Worm (Caenorhabditis elegans): Measurements from ENCODE around the gene C02B8.7.
A peak's percentile ranks its signal among the peaks of the same experiment; 100 is the strongest.

C02B8.7 gene

DNA sequence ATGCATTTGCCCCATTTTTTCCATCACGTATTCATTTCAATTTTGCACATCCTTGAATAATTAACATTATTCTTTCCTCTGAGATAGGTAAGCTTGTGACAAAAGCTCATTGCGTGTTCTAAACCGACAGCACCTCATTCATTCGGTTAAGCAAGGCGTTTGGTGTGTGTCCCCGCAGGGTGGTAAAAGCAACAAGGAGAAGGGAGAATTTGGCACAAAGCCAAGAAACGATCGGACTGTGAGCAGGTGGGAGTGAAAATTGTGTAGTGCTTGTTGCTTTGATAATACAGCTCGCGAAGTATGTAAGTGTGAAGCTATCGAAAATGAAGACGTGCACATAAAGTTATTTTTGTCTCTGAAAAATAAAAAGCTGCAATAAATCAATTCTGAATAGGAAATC is 19.5 kb upstream of the C02B8.7 start:
- TF ChIP-seq cog-1 (tag; optimal IDR thresholded peaks at IDR 0.05) (no peak), tab-1 (GFP tag; IDR thresholded peaks at IDR 0.05) (no peak), klf-2 (GFP tag; conservative IDR thresholded peaks at IDR 0.05) (no peak), ztf-29 (GFP tag; IDR thresholded peaks at IDR 0.05) (peak; percentile 93), med-1 (GFP tag; optimal IDR thresholded peaks at IDR 0.05; ENCODE audit: insufficient read depth) (no peak), ref-1 (GFP tag; conservative IDR thresholded peaks at IDR 0.05) (no peak), flt-1 (GFP tag; IDR thresholded peaks at IDR 0.05) (peak; percentile 85), T22C8.4 (GFP tag; IDR thresholded peaks at IDR 0.05) (no peak), ztf-23 (GFP tag; IDR thresholded peaks at IDR 0.05) (no peak)

DNA sequence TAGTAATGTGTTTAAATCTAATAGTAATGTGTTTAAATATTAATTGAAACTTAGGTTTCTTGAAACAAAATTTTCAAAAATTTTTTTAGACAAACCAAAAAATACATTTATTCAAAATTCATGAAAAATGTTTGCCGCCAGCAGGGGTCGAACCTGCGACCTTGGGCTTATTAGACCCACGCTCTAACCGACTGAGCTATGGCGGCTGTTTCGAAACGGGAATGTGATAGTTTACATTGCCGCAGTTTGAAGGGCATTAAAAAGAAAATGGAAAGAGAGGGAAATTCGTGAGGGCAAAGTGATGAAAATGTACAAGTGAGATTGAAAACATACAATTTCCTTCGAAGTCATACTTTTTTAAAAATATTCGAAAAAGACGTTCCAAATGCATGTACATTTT is 18.8 kb upstream of the C02B8.7 start:
- TF ChIP-seq ztf-23 (GFP tag; IDR thresholded peaks at IDR 0.05) (no peak), ztf-29 (GFP tag; IDR thresholded peaks at IDR 0.05) (peak; percentile 71; the same call in 1 of the 2 replicates), klf-2 (GFP tag; conservative IDR thresholded peaks at IDR 0.05) (0 out of 2 replicates have a peak, but pooled peaks have one; percentile 13), T22C8.4 (GFP tag; IDR thresholded peaks at IDR 0.05) (no peak), med-1 (GFP tag; optimal IDR thresholded peaks at IDR 0.05; ENCODE audit: insufficient read depth) (no peak), cog-1 (tag; optimal IDR thresholded peaks at IDR 0.05) (no peak), ref-1 (GFP tag; conservative IDR thresholded peaks at IDR 0.05) (0 out of 2 replicates have a peak, but pooled peaks have one; percentile 40), flt-1 (GFP tag; IDR thresholded peaks at IDR 0.05) (peak; percentile 33; the same call in 1 of the 2 replicates), tab-1 (GFP tag; IDR thresholded peaks at IDR 0.05) (peak; percentile 12; the same call in 1 of the 2 replicates)

DNA sequence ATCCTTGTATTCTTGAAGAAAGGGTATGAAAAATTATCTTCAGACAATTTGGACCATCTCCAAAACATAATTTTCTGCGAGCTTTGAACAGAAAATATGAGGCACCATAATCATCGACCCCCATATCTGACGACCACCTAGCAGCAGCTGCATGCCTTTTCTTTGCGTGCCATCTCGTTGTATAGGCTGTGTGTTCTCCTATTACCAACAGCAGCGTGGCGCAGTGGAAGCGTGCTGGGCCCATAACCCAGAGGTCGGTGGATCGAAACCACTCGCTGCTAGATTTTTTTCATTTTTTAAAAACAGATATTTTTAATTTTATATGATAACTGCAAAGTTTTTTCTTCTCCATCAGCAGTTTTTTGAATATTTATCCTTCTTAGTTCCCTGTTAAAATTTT is 18.3 kb upstream of the C02B8.7 start:
- TF ChIP-seq med-1 (GFP tag; optimal IDR thresholded peaks at IDR 0.05; ENCODE audit: insufficient read depth) (peak; percentile 63), T22C8.4 (GFP tag; IDR thresholded peaks at IDR 0.05) (peak; percentile 97), klf-2 (GFP tag; conservative IDR thresholded peaks at IDR 0.05) (peak; percentile 96), flt-1 (GFP tag; IDR thresholded peaks at IDR 0.05) (peak; percentile 98), cog-1 (tag; optimal IDR thresholded peaks at IDR 0.05) (no peak), ztf-23 (GFP tag; IDR thresholded peaks at IDR 0.05) (peak; percentile 97), tab-1 (GFP tag; IDR thresholded peaks at IDR 0.05) (peak; percentile 97), ztf-29 (GFP tag; IDR thresholded peaks at IDR 0.05) (peak; percentile 98), ref-1 (GFP tag; conservative IDR thresholded peaks at IDR 0.05) (peak; percentile 95)

DNA sequence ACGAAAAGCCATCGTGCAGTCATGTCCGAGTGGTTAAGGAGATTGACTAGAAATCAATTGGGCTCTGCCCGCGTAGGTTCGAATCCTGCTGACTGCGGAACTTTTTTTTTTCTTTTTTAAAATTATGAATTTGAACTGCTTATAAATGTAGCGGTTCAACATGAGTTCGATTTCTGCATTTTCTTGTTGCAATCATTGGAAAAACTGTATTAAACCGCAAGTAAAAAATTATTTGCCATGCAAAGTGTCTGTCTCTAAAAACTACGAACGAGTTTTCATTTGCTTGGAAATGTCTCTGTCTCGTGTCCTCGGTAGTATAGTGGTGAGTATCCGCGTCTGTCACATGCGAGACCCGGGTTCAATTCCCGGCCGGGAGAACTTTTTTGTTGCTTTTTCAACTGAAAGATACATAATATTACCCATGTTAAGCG is 17.8 kb upstream of the C02B8.7 start:
- peak; percentile 79 for TF ChIP-seq tab-1 (GFP tag; IDR thresholded peaks at IDR 0.05)
- TF ChIP-seq klf-2 (GFP tag; conservative IDR thresholded peaks at IDR 0.05), result peak; percentile 63; the same call in 1 of the 2 replicates
- TF ChIP-seq ztf-29 (GFP tag; IDR thresholded peaks at IDR 0.05), result peak; percentile 55; the same call in 1 of the 2 replicates
- peak; percentile 86 for TF ChIP-seq flt-1 (GFP tag; IDR thresholded peaks at IDR 0.05)
- TF ChIP-seq ref-1 (GFP tag; conservative IDR thresholded peaks at IDR 0.05), result peak; percentile 53
- TF ChIP-seq T22C8.4 (GFP tag; IDR thresholded peaks at IDR 0.05), result peak; percentile 72
- peak; percentile 77 for TF ChIP-seq ztf-23 (GFP tag; IDR thresholded peaks at IDR 0.05)

DNA sequence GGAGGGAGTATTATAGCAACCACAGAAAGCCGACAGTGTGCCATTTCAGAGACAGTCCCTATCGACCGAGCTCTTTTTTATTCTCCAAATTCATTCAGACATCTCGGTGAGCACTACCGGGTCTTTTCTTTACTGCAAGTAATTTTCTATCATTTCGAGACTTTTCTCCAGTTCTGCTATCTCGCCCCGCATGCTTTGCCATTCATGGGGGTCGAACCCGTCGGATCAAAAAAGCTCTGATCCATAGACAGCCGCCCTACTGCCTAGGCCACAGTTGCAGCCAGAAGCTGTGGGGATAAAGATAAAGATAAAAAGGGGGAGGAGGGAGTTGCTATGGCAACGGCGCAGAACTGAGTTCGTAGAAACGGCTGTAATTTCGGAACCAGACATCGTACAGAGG is 13.7 kb upstream of the C02B8.7 start:
- TF ChIP-seq ztf-23 (GFP tag; IDR thresholded peaks at IDR 0.05) (0 out of 2 replicates have a peak, but pooled peaks have one; percentile 33), T22C8.4 (GFP tag; IDR thresholded peaks at IDR 0.05) (no peak), flt-1 (GFP tag; IDR thresholded peaks at IDR 0.05) (0 out of 2 replicates have a peak, but pooled peaks have one; percentile 50)

DNA sequence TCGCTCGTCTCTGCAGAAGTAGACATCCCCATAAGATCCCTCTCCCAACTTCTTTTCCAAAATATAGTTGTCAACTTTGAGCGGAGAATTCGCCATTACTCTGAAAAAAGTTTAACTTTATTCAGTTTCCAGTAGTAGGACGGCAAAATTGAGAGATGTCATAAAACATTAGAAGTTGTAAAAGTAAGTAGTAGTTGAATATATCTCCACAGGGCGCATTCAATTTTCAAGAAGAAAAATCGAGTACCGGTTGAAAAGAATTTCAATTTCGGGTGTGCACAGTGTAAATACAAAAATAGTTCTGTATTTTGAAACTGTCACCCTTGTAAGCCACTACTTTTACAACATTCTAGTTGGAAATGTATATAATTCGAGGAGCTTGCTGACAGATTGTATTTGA is 12.9 kb upstream of the C02B8.7 start, which contains the start of gene F22F1.2:
Gene F22F1.2, minus strand, starts transcription at position 101 of the 400 bp plus-strand sequence.
- no peak for TF ChIP-seq ref-1 (GFP tag; conservative IDR thresholded peaks at IDR 0.05)
- no peak for TF ChIP-seq ztf-23 (GFP tag; IDR thresholded peaks at IDR 0.05)
- TF ChIP-seq cog-1 (tag; optimal IDR thresholded peaks at IDR 0.05), result no peak
- TF ChIP-seq T22C8.4 (GFP tag; IDR thresholded peaks at IDR 0.05), result no peak
- TF ChIP-seq ztf-29 (GFP tag; IDR thresholded peaks at IDR 0.05), result no peak
- TF ChIP-seq flt-1 (GFP tag; IDR thresholded peaks at IDR 0.05), result no peak

DNA sequence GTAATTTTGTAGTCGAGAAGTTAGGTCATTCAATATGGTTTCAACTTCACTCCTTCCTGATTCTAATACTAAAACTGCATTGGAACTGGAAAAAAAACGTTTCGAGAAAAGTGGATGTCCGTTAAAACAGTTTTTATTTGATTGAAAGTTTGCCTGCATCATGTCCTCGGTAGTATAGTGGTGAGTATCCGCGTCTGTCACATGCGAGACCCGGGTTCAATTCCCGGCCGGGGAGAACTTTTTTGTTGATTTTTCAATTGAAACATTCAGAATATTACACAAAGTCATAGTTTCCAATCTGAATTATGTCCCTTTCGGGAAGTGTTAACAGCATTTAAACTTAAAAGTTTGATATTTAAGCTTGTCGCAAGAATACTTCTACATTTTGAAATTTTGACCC is 11.3 kb upstream of the C02B8.7 start:
- no peak for TF ChIP-seq klf-2 (GFP tag; conservative IDR thresholded peaks at IDR 0.05)

DNA sequence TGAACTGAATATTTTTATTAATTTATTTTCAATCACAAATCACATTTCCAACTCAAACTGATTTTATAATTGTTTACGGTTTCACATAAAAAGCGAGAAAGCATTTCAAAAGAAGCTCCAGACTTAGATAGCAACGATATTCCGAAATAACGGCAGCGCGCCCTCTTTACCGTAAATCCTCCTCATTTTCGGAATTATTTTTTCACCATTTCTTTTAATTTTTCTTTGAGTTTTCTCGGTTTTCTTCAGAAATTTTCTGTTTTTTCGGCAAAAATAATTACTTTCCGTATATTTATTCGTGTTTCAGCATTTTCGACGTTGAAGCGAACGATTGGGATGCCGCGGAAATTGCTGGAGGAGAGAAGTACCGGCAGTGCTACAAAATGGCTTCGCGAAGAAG is 9.7 kb upstream of the C02B8.7 start, which contains the start of gene C02B8.1:
Gene C02B8.1, plus strand, starts transcription at position 301 of the 400 bp plus-strand sequence.
- TF ChIP-seq cog-1 (tag; optimal IDR thresholded peaks at IDR 0.05) (no peak), ztf-29 (GFP tag; IDR thresholded peaks at IDR 0.05) (no peak), tab-1 (GFP tag; IDR thresholded peaks at IDR 0.05) (no peak), klf-2 (GFP tag; conservative IDR thresholded peaks at IDR 0.05) (no peak), ztf-23 (GFP tag; IDR thresholded peaks at IDR 0.05) (no peak), T22C8.4 (GFP tag; IDR thresholded peaks at IDR 0.05) (no peak), med-1 (GFP tag; optimal IDR thresholded peaks at IDR 0.05; ENCODE audit: insufficient read depth) (no peak), flt-1 (GFP tag; IDR thresholded peaks at IDR 0.05) (no peak), ref-1 (GFP tag; conservative IDR thresholded peaks at IDR 0.05) (no peak)

DNA sequence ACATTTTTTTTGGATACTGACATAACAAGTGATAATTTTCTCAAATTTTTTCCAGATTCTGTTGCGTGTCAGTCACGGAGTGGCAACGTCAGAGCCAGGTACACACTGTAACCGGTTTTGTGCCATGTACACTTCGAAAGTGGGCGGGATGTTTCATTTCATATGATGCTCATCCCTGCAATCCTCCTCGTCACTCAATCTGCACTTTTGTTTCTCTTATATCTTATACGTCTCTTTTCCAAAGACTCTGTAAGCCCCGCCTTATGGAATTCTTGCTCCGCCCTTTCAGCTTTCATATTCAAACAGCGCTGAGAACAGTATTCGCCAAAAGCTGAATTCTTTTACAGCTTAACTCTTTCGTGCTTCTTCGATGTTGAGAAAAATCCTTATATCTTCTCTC is 1.5 kb upstream of the C02B8.7 start, which contains the start of gene C02B8.3:
Gene C02B8.3, plus strand, starts transcription at position 301 of the 400 bp plus-strand sequence.
- no peak for TF ChIP-seq klf-2 (GFP tag; conservative IDR thresholded peaks at IDR 0.05)
- no peak for TF ChIP-seq tab-1 (GFP tag; IDR thresholded peaks at IDR 0.05)
- TF ChIP-seq ztf-29 (GFP tag; IDR thresholded peaks at IDR 0.05), result no peak
- TF ChIP-seq cog-1 (tag; optimal IDR thresholded peaks at IDR 0.05), result no peak
- no peak for TF ChIP-seq flt-1 (GFP tag; IDR thresholded peaks at IDR 0.05)
- no peak for TF ChIP-seq ref-1 (GFP tag; conservative IDR thresholded peaks at IDR 0.05)
- no peak for TF ChIP-seq ztf-23 (GFP tag; IDR thresholded peaks at IDR 0.05)
- TF ChIP-seq med-1 (GFP tag; optimal IDR thresholded peaks at IDR 0.05; ENCODE audit: insufficient read depth), result no peak
- no peak for TF ChIP-seq T22C8.4 (GFP tag; IDR thresholded peaks at IDR 0.05)

DNA sequence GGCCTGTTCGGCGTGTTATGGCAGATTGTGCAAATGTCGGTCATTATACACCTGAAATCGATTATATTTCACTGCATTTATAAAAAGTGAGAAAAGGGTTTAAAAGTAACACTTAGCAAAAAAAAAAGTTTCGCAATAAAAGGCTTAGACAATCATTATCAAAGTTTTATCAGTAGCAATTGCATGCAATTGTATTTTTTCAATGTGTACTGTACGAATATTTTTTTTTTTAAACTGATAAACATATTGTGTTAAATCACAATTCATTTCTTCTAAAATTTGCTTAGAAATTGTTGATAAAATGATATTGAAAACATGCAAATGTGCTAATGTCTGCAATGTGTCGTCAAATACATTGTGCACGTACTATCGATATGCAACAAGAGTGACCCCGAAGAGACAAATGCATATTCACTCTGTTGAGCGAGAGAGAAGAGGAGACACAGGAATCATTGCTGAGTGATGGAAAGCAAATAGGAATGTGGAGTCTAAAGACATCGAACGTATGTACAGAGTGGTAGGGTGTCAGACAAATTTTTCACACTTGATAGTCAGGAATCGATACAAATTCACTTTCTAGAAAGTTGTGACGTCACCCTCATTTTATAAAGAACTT is 1.3 kb downstream of the C02B8.7 start, which contains the start of gene C02B8.6:
Gene C02B8.6, minus strand, starts transcription at position 51 of the 616 bp plus-strand sequence.
- TF ChIP-seq ztf-23 (GFP tag; IDR thresholded peaks at IDR 0.05), result no peak
- TF ChIP-seq cog-1 (tag; optimal IDR thresholded peaks at IDR 0.05), result peak; percentile 47
